Worm (Caenorhabditis elegans): ENCODE data around the gene dao-6.
A peak's percentile ranks its signal among the peaks of the same experiment; 100 is the strongest.

Gene dao-6

DNA sequence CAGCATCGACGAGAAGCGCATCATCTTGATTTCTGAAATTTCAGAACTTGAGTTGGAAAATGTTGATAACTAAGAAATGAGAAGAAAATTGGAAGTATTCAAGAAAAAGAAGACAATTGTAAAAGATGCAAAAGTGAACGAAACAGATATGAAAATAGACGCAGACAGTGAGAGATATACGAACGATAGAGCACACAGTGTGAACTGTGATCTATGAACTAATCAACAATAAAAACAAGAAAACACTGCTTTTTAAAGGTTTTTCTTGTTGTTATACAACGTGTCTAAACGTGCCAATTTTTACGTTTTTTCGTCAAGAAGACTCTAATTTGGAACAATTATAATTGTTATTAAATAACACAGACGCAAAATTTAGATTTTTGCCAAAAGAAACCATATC, 16.9 kb upstream of the dao-6 start, which contains the start of gene ech-6:
ech-6 (minus strand) TSS at position 32 of the 400 bp plus-strand sequence.
- no peak for TF ChIP-seq snpc-4 (tag; optimal IDR thresholded peaks at IDR 0.05)
- no peak for TF ChIP-seq skn-1 (tag; optimal IDR thresholded peaks at IDR 0.05)
- TF ChIP-seq unc-39 (tag; optimal IDR thresholded peaks at IDR 0.05): no peak
- TF ChIP-seq fos-1 (tag; optimal IDR thresholded peaks at IDR 0.05): no peak
- no peak for TF ChIP-seq ceh-16 (tag; optimal IDR thresholded peaks at IDR 0.05)
- TF ChIP-seq egl-5 (tag; optimal IDR thresholded peaks at IDR 0.05): no peak
- TF ChIP-seq zag-1 (tag; optimal IDR thresholded peaks at IDR 0.05): no peak
- no peak for TF ChIP-seq lin-39 (tag; optimal IDR thresholded peaks at IDR 0.05)
- TF ChIP-seq ceh-9 (tag; optimal IDR thresholded peaks at IDR 0.05): no peak
- no peak for TF ChIP-seq egl-27 (tag; optimal IDR thresholded peaks at IDR 0.05)
- TF ChIP-seq pha-4 (tag; optimal IDR thresholded peaks at IDR 0.05): peak; percentile 65
- no peak for TF ChIP-seq ceh-28 (tag; optimal IDR thresholded peaks at IDR 0.05)
- TF ChIP-seq nhr-25 (tag; optimal IDR thresholded peaks at IDR 0.05): no peak
- no peak for TF ChIP-seq ztf-11 (tag; optimal IDR thresholded peaks at IDR 0.05)
- TF ChIP-seq ama-1 (optimal IDR thresholded peaks at IDR 0.05): peak; percentile 7
- TF ChIP-seq R02D3.7 (tag; optimal IDR thresholded peaks at IDR 0.05): no peak
- no peak for TF ChIP-seq mml-1 (tag; optimal IDR thresholded peaks at IDR 0.05)
- peak; percentile 70 for TF ChIP-seq nhr-43 (tag; optimal IDR thresholded peaks at IDR 0.05; ENCODE audit: poor library complexity, severe bottlenecking)
- no peak for TF ChIP-seq eor-1 (tag; optimal IDR thresholded peaks at IDR 0.05)
- no peak for TF ChIP-seq nhr-76 (tag; optimal IDR thresholded peaks at IDR 0.05)
- no peak for TF ChIP-seq fkh-2 (tag; optimal IDR thresholded peaks at IDR 0.05)
- peak; percentile 40 for TF ChIP-seq elt-2 (tag; optimal IDR thresholded peaks at IDR 0.05)
- no peak for TF ChIP-seq ZK546.5 (tag; optimal IDR thresholded peaks at IDR 0.05)
- no peak for TF ChIP-seq hmg-11 (tag; optimal IDR thresholded peaks at IDR 0.05)
- TF ChIP-seq elt-1 (tag; optimal IDR thresholded peaks at IDR 0.05): no peak
- no peak for TF ChIP-seq nhr-67 (tag; optimal IDR thresholded peaks at IDR 0.05)
- TF ChIP-seq nhr-12 (tag; optimal IDR thresholded peaks at IDR 0.05): no peak
- TF ChIP-seq mdl-1 (tag; optimal IDR thresholded peaks at IDR 0.05): no peak
- peak; percentile 35 for TF ChIP-seq pqm-1 (tag; optimal IDR thresholded peaks at IDR 0.05)
- TF ChIP-seq lsy-12 (tag; optimal IDR thresholded peaks at IDR 0.05): peak; percentile 4
- TF ChIP-seq nhr-237 (tag; optimal IDR thresholded peaks at IDR 0.05): no peak
- TF ChIP-seq ceh-82 (tag; optimal IDR thresholded peaks at IDR 0.05): no peak
- TF ChIP-seq nhr-23 (tag; optimal IDR thresholded peaks at IDR 0.05): no peak
- TF ChIP-seq nhr-77 (tag; optimal IDR thresholded peaks at IDR 0.05): no peak
- TF ChIP-seq nfya-1 (tag; optimal IDR thresholded peaks at IDR 0.05; ENCODE audit: insufficient read depth): peak; percentile 20
- no peak for TF ChIP-seq daf-12 (tag; optimal IDR thresholded peaks at IDR 0.05)
- no peak for TF ChIP-seq nhr-28 (tag; optimal IDR thresholded peaks at IDR 0.05)
- no peak for TF ChIP-seq aly-2 (tag; optimal IDR thresholded peaks at IDR 0.05)
- TF ChIP-seq ztf-4 (tag; optimal IDR thresholded peaks at IDR 0.05): no peak

DNA sequence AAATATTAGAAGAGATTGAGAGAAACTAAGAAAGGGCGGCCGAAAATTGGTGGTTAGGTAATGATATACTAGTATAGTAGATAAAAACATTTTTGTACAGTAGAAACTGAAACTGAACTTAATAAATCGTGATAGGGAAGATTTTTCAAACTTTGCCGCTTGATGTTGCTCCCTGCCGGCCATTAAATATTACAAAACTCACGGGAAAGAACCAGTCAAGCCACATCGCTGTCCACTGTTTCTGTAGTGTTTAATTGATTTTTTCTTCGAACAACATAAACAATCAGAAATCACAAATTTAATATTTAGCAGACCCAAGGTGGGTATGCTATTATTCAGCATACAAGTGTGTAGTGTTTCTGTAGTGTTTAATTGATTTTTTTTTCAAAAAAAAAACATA, 15.1 kb upstream of the dao-6 start, which contains the start of gene T05G5.5:
T05G5.5 (minus strand) TSS at position 359 of the 400 bp plus-strand sequence.
- TF ChIP-seq R02D3.7 (tag; optimal IDR thresholded peaks at IDR 0.05) (no peak), ama-1 (optimal IDR thresholded peaks at IDR 0.05) (peak; percentile 59), nhr-43 (tag; optimal IDR thresholded peaks at IDR 0.05; ENCODE audit: poor library complexity, severe bottlenecking) (peak; percentile 79), elt-2 (tag; optimal IDR thresholded peaks at IDR 0.05) (peak; percentile 5), ztf-11 (tag; optimal IDR thresholded peaks at IDR 0.05) (no peak)

DNA sequence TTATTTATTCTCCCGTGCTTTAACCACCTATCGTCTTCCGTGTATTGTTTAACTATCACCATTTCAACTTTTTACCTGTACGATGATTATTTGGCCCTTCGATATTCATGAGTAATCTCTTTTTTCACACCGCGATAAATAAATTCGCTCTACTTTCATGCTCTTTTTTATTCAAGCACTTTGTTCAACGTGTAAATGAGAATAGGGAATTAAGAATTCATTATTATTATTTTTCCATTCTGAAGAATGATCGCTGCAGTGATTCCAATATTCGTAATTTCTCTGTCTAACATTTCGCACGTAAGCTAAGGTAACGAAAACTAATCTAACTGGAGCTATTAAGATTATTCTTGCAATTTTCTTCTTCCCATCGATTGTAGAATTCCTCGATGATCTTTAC, 12.7 kb upstream of the dao-6 start, which contains the start of gene T05G5.4:
T05G5.4 (plus strand) TSS at position 241 of the 400 bp plus-strand sequence.
- no peak for TF ChIP-seq nhr-77 (tag; optimal IDR thresholded peaks at IDR 0.05)

DNA sequence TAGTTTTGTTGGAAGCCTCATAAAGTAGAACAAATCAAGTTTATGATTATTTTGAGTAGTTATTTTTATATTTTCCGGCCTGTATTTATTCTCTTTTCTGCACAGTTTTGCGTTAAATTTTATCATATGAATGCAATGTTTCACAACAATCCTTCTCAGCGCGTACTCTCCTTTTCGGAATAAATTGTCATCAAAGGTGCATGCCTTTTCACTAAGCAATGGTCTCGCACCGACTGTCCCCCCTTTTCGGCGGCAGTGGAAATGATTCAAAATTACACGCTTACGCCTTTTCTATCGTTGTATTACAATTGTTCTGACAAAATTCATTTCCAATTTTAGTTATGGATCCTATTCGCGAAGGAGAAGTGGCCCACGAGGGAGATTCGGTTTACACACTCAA, 11.1 kb upstream of the dao-6 start, which contains the start of the genes iff-1 and cdk-1:
iff-1 (minus strand) TSS at position 61 of the 400 bp plus-strand sequence.
cdk-1 (plus strand) TSS at position 340 of the 400 bp plus-strand sequence.
- no peak for TF ChIP-seq elt-1 (tag; optimal IDR thresholded peaks at IDR 0.05)
- TF ChIP-seq jun-1 (tag; optimal IDR thresholded peaks at IDR 0.05): no peak
- no peak for TF ChIP-seq ceh-82 (tag; optimal IDR thresholded peaks at IDR 0.05)
- no peak for TF ChIP-seq egl-5 (tag; optimal IDR thresholded peaks at IDR 0.05)
- no peak for TF ChIP-seq lsy-12 (tag; optimal IDR thresholded peaks at IDR 0.05)
- TF ChIP-seq unc-39 (tag; optimal IDR thresholded peaks at IDR 0.05): no peak
- no peak for TF ChIP-seq mdl-1 (tag; optimal IDR thresholded peaks at IDR 0.05)
- no peak for TF ChIP-seq nhr-77 (tag; optimal IDR thresholded peaks at IDR 0.05)
- TF ChIP-seq nhr-237 (tag; optimal IDR thresholded peaks at IDR 0.05): no peak
- no peak for TF ChIP-seq eor-1 (tag; optimal IDR thresholded peaks at IDR 0.05)
- TF ChIP-seq nfya-1 (tag; optimal IDR thresholded peaks at IDR 0.05; ENCODE audit: insufficient read depth): peak; percentile 73
- no peak for TF ChIP-seq zag-1 (tag; optimal IDR thresholded peaks at IDR 0.05)
- no peak for TF ChIP-seq fos-1 (tag; optimal IDR thresholded peaks at IDR 0.05)
- TF ChIP-seq ztf-11 (tag; optimal IDR thresholded peaks at IDR 0.05): no peak
- no peak for TF ChIP-seq fkh-10 (GFP tag; optimal IDR thresholded peaks at IDR 0.05)
- peak; percentile 2 for TF ChIP-seq nhr-23 (tag; optimal IDR thresholded peaks at IDR 0.05)
- TF ChIP-seq nhr-43 (tag; optimal IDR thresholded peaks at IDR 0.05; ENCODE audit: poor library complexity, severe bottlenecking): no peak
- TF ChIP-seq nhr-67 (tag; optimal IDR thresholded peaks at IDR 0.05): no peak
- TF ChIP-seq nhr-28 (tag; optimal IDR thresholded peaks at IDR 0.05): no peak
- TF ChIP-seq lin-15B (tag; optimal IDR thresholded peaks at IDR 0.05): peak; percentile 65
- no peak for TF ChIP-seq ceh-28 (tag; optimal IDR thresholded peaks at IDR 0.05)
- no peak for TF ChIP-seq nhr-12 (tag; optimal IDR thresholded peaks at IDR 0.05)
- no peak for TF ChIP-seq ceh-16 (tag; optimal IDR thresholded peaks at IDR 0.05)
- TF ChIP-seq snpc-4 (tag; optimal IDR thresholded peaks at IDR 0.05): no peak
- TF ChIP-seq nhr-76 (tag; optimal IDR thresholded peaks at IDR 0.05): no peak
- TF ChIP-seq ama-1 (optimal IDR thresholded peaks at IDR 0.05): no peak
- no peak for TF ChIP-seq mml-1 (tag; optimal IDR thresholded peaks at IDR 0.05)
- no peak for TF ChIP-seq elt-3 (tag; optimal IDR thresholded peaks at IDR 0.05)
- TF ChIP-seq R02D3.7 (tag; optimal IDR thresholded peaks at IDR 0.05): no peak
- no peak for TF ChIP-seq egl-27 (tag; optimal IDR thresholded peaks at IDR 0.05)
- TF ChIP-seq pha-4 (tag; optimal IDR thresholded peaks at IDR 0.05): peak; percentile 69
- TF ChIP-seq nhr-25 (tag; optimal IDR thresholded peaks at IDR 0.05): peak; percentile 40
- no peak for TF ChIP-seq ZK546.5 (tag; optimal IDR thresholded peaks at IDR 0.05)
- TF ChIP-seq elt-2 (tag; optimal IDR thresholded peaks at IDR 0.05): no peak
- no peak for TF ChIP-seq daf-12 (tag; optimal IDR thresholded peaks at IDR 0.05)
